Fruit fly (Drosophila melanogaster) Kc167 (cell line): ENCODE results near the gene CG5989.

Experiments
- Myc ChIP-seq: fragments of >200 bp; optimal IDR thresholded peaks from 2 replicates; lab custom pipeline; 2017; ENCODE audit warnings: missing external identifiers
- Sin3A ChIP-seq: fragments of >200 bp; optimal IDR thresholded peaks from 2 replicates; lab custom pipeline; 2018; ENCODE audit warnings: missing external identifiers
- h ChIP-seq: fragments of >200 bp; optimal IDR thresholded peaks from 3 replicates; lab custom pipeline; 2018; ENCODE audit warnings: missing external identifiers
- insv ChIP-seq: fragments of >200 bp; optimal IDR thresholded peaks from 3 replicates; lab custom pipeline; 2018; ENCODE audit warnings: missing external identifiers
- psq ChIP-seq: fragments of >200 bp; optimal IDR thresholded peaks from 2 replicates; lab custom pipeline; 2017; ENCODE audit warnings: missing external identifiers
- ttk ChIP-seq: sonication (Bioruptor generic); optimal IDR thresholded peaks from 2 replicates; lab custom pipeline; 2017; ENCODE audit warnings: missing external identifiers

- TF ChIP-seq h (lab: Kevin White, UChicago) (no peak), psq (lab: Kevin White, UChicago) (no peak), ttk (lab: Kevin White, UChicago) (no peak), Myc (lab: Kevin White, UChicago) (no peak), Sin3A (lab: Kevin White, UChicago) (no peak), insv (no peak)
Measured at dm6 chr3L:8628964-8629363, 25.0 kb upstream of the CG5989 start.
